Comparison of ENCODE assay signal across 1 fruit fly cellular context in the genomic region with DNA sequence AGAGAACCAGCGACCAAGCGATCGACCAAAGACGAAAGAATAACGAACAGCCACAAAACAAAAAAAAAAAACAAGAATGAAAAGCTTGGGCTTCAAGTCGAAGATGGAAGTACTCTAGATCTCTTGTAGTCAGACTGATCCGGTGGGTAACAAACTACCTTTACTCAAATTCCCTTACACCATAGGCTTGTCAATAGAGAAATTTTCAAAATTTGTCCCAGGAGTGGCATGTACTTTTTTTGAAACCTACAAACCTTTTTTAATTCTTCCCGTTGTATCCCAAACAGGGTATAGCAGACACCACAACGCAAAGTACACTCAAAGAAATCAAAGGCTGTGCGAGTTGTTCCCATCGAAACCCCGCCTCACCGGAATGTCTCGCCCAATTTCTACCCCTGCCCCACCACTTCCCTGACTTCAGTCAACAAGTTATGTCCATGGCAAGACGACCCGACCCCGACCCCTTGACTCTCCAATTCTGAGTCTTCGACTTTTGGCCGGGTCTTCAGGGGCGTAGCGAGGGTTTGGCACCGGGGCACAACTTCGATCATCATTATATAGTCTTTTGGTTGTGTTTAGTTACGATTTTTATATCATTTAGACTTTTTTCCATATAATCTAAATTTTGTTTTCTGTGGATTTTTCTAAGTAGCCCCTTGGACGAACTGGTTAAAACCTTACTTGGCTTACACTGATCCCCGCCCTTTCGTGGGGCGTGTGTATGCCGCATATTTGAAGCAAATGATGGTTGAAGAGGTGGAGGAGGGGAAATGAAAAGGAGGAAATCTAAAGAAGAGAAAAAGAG.
TF ChIP-seq lines count a peak whose summit lies in the region.

No protein-coding gene starts in this region.

TF ChIP-seq in whole organism, embryonic, 481 proteins besides CTCF, POLR2A, EP300 and RAD21 (continued from another document):
- peak; percentile 10 for TF ChIP-seq nom (GFP tag; optimal IDR thresholded peaks at IDR 0.05; lab: Kevin White, UChicago)
- TF ChIP-seq vfl (GFP tag; optimal IDR thresholded peaks at IDR 0.05; lab: Kevin White, UChicago): peak; percentile 59
- peak; percentile 8 for TF ChIP-seq Oli (tag; optimal IDR thresholded peaks at IDR 0.05; lab: Kevin White, UChicago)
- no peak for TF ChIP-seq unc-4 (GFP tag; IDR thresholded peaks at IDR 0.05; lab: Robert Waterston, UW; ENCODE audit: partially characterized antibody)
- peak; percentile 70 for TF ChIP-seq lilli (GFP tag; optimal IDR thresholded peaks at IDR 0.05; lab: Kevin White, UChicago)
- peak; percentile 33 for TF ChIP-seq pb (GFP tag; optimal IDR thresholded peaks at IDR 0.05; lab: Kevin White, UChicago)
- no peak for TF ChIP-seq esg (GFP tag; conservative IDR thresholded peaks at IDR 0.05; lab: Robert Waterston, UW)
- TF ChIP-seq dmrt99B (tag; optimal IDR thresholded peaks at IDR 0.05; lab: Kevin White, UChicago): peak; percentile 25
- TF ChIP-seq Nf-YB (GFP tag; optimal IDR thresholded peaks at IDR 0.05; lab: Kevin White, UChicago): no peak
- TF ChIP-seq CG9609 (GFP tag; optimal IDR thresholded peaks at IDR 0.05; lab: Kevin White, UChicago): peak; percentile 41
- TF ChIP-seq Dfd (GFP tag; optimal IDR thresholded peaks at IDR 0.05; lab: Kevin White, UChicago): no peak
- TF ChIP-seq MTF-1 (GFP tag; optimal IDR thresholded peaks at IDR 0.05; lab: Kevin White, UChicago; ENCODE audit: borderline replicate concordance): no peak
- TF ChIP-seq Lim3 (GFP tag; IDR thresholded peaks at IDR 0.05; lab: Robert Waterston, UW): no peak
- TF ChIP-seq CG32532 (GFP tag; IDR thresholded peaks at IDR 0.05; lab: Robert Waterston, UW): peak; percentile 60
- peak; percentile 5 for TF ChIP-seq CG1792 (GFP tag; optimal IDR thresholded peaks at IDR 0.05; lab: Kevin White, UChicago)
- no peak for TF ChIP-seq CG12942 (GFP tag; optimal IDR thresholded peaks at IDR 0.05; lab: Kevin White, UChicago)
- TF ChIP-seq HmgZ (tag; optimal IDR thresholded peaks at IDR 0.05; lab: Kevin White, UChicago): no peak
- peak; percentile 72 for TF ChIP-seq jumu (GFP tag; optimal IDR thresholded peaks at IDR 0.05; lab: Kevin White, UChicago)
- TF ChIP-seq CG17829 (tag; optimal IDR thresholded peaks at IDR 0.05; lab: Kevin White, UChicago): peak; percentile 42
- TF ChIP-seq ken (GFP tag; IDR thresholded peaks at IDR 0.05; lab: Robert Waterston, UW): peak; percentile 59; the same call in 1 of the 3 replicates
- TF ChIP-seq Vsx1 (GFP tag; optimal IDR thresholded peaks at IDR 0.05; lab: Kevin White, UChicago): peak; percentile 31
- TF ChIP-seq CG17568 (GFP tag; optimal IDR thresholded peaks at IDR 0.05; lab: Kevin White, UChicago): no peak
- no peak for TF ChIP-seq amos (GFP tag; IDR thresholded peaks at IDR 0.05; lab: Robert Waterston, UW; ENCODE audit: partially characterized antibody)
- TF ChIP-seq Ptx1 (GFP tag; IDR thresholded peaks at IDR 0.05; lab: Robert Waterston, UW): 0 out of 2 replicates have a peak, but pooled peaks have one; percentile 27
- TF ChIP-seq Hr39 (optimal IDR thresholded peaks at IDR 0.05; lab: Kevin White, UChicago): no peak
- TF ChIP-seq Elba2 (GFP tag; optimal IDR thresholded peaks at IDR 0.05; lab: Kevin White, UChicago): no peak
- peak; percentile 41 for TF ChIP-seq CG1602 (GFP tag; optimal IDR thresholded peaks at IDR 0.05; lab: Kevin White, UChicago)
- no peak for TF ChIP-seq Hmx (GFP tag; optimal IDR thresholded peaks at IDR 0.05; lab: Kevin White, UChicago)
- no peak for TF ChIP-seq CG8281 (tag; optimal IDR thresholded peaks at IDR 0.05; lab: Kevin White, UChicago)
- no peak for TF ChIP-seq CG6765 (GFP tag; optimal IDR thresholded peaks at IDR 0.05; lab: Kevin White, UChicago)
- TF ChIP-seq Gsc (GFP tag; IDR thresholded peaks at IDR 0.05; lab: Robert Waterston, UW): no peak
- no peak for TF ChIP-seq CG12236 (GFP tag; optimal IDR thresholded peaks at IDR 0.05; lab: Kevin White, UChicago)
- TF ChIP-seq Myb (GFP tag; optimal IDR thresholded peaks at IDR 0.05; lab: Kevin White, UChicago): peak; percentile 44
- peak; percentile 59 for TF ChIP-seq ind (GFP tag; optimal IDR thresholded peaks at IDR 0.05; lab: Kevin White, UChicago)
- TF ChIP-seq CG10654 (GFP tag; optimal IDR thresholded peaks at IDR 0.05; lab: Kevin White, UChicago): peak; percentile 19
- TF ChIP-seq NFAT (GFP tag; IDR thresholded peaks at IDR 0.05; lab: Robert Waterston, UW): peak; percentile 64
- no peak for TF ChIP-seq Dref (GFP tag; IDR thresholded peaks at IDR 0.05; lab: Robert Waterston, UW)
- TF ChIP-seq CG17612 (GFP tag; IDR thresholded peaks at IDR 0.05; lab: Robert Waterston, UW): no peak
- no peak for TF ChIP-seq zen2 (GFP tag; IDR thresholded peaks at IDR 0.05; lab: Robert Waterston, UW; ENCODE audit: partially characterized antibody)
- peak; percentile 51 for TF ChIP-seq bcd (GFP tag; optimal IDR thresholded peaks at IDR 0.05; lab: Kevin White, UChicago)
- TF ChIP-seq Ravus (GFP tag; IDR thresholded peaks at IDR 0.05; lab: Robert Waterston, UW): no peak
- peak; percentile 64 for TF ChIP-seq Hsf (GFP tag; optimal IDR thresholded peaks at IDR 0.05; lab: Kevin White, UChicago)
- TF ChIP-seq Eip74EF (GFP tag; optimal IDR thresholded peaks at IDR 0.05; lab: Kevin White, UChicago): no peak
- no peak for TF ChIP-seq GATAe (GFP tag; conservative IDR thresholded peaks at IDR 0.05; lab: Robert Waterston, UW)
- no peak for TF ChIP-seq Sox100B (GFP tag; optimal IDR thresholded peaks at IDR 0.05; lab: Kevin White, UChicago)
- TF ChIP-seq ATbp (GFP tag; optimal IDR thresholded peaks at IDR 0.05; lab: Kevin White, UChicago): peak; percentile 13
- peak; percentile 16 for TF ChIP-seq CG18764 (GFP tag; optimal IDR thresholded peaks at IDR 0.05; lab: Kevin White, UChicago)
- no peak for TF ChIP-seq Neu2 (GFP tag; optimal IDR thresholded peaks at IDR 0.05; lab: Kevin White, UChicago; ENCODE audit: borderline replicate concordance)
- no peak for TF ChIP-seq twi (tag; optimal IDR thresholded peaks at IDR 0.05; lab: Kevin White, UChicago)
- peak; percentile 64 for TF ChIP-seq CG17361 (GFP tag; IDR thresholded peaks at IDR 0.05; lab: Robert Waterston, UW)
- TF ChIP-seq CG17359 (tag; optimal IDR thresholded peaks at IDR 0.05; lab: Kevin White, UChicago): peak; percentile 7
- peak; percentile 31 for TF ChIP-seq tx (GFP tag; optimal IDR thresholded peaks at IDR 0.05; lab: Kevin White, UChicago)
- TF ChIP-seq ci (GFP tag; IDR thresholded peaks at IDR 0.05; lab: Robert Waterston, UW): peak; percentile 49; the same call in 1 of the 3 replicates
- TF ChIP-seq Nf-YC (tag; optimal IDR thresholded peaks at IDR 0.05; lab: Kevin White, UChicago): no peak
- TF ChIP-seq otp (GFP tag; IDR thresholded peaks at IDR 0.05; lab: Robert Waterston, UW): no peak; the same call in 2 of the 3 replicates
- no peak for TF ChIP-seq kah (GFP tag; optimal IDR thresholded peaks at IDR 0.05; lab: Kevin White, UChicago)
- peak; percentile 50 for TF ChIP-seq sqz (GFP tag; optimal IDR thresholded peaks at IDR 0.05; lab: Kevin White, UChicago)
- no peak for TF ChIP-seq nerfin-2 (GFP tag; IDR thresholded peaks at IDR 0.05; lab: Robert Waterston, UW; ENCODE audit: partially characterized antibody)
- peak; percentile 48 for TF ChIP-seq chn (GFP tag; optimal IDR thresholded peaks at IDR 0.05; lab: Kevin White, UChicago)
- no peak for TF ChIP-seq CG13287 (GFP tag; IDR thresholded peaks at IDR 0.05; lab: Robert Waterston, UW; ENCODE audit: partially characterized antibody)
- TF ChIP-seq zfh2 (GFP tag; optimal IDR thresholded peaks at IDR 0.05; lab: Kevin White, UChicago): peak; percentile 43
- TF ChIP-seq Atf3 (GFP tag; optimal IDR thresholded peaks at IDR 0.05; lab: Kevin White, UChicago): peak; percentile 18
- TF ChIP-seq fd64A (GFP tag; optimal IDR thresholded peaks at IDR 0.05; lab: Kevin White, UChicago): no peak
- TF ChIP-seq zfh1 (GFP tag; IDR thresholded peaks at IDR 0.05; lab: Robert Waterston, UW): peak; percentile 62; the same call in 1 of the 3 replicates
- TF ChIP-seq CG12071 (GFP tag; optimal IDR thresholded peaks at IDR 0.05; lab: Kevin White, UChicago): no peak
- TF ChIP-seq CG1832 (GFP tag; optimal IDR thresholded peaks at IDR 0.05; lab: Kevin White, UChicago): no peak
- peak; percentile 9; the same call in 1 of the 2 replicates for TF ChIP-seq CG31224 (GFP tag; IDR thresholded peaks at IDR 0.05; lab: Robert Waterston, UW)
- peak; percentile 62 for TF ChIP-seq CG12391 (tag; optimal IDR thresholded peaks at IDR 0.05; lab: Kevin White, UChicago)
- TF ChIP-seq Atf-2 (GFP tag; optimal IDR thresholded peaks at IDR 0.05; lab: Kevin White, UChicago): no peak
- no peak for TF ChIP-seq Optix (GFP tag; IDR thresholded peaks at IDR 0.05; lab: Robert Waterston, UW)
- TF ChIP-seq Aef1 (GFP tag; IDR thresholded peaks at IDR 0.05; lab: Robert Waterston, UW): peak; percentile 42; the same call in 2 of the 3 replicates
- TF ChIP-seq Hr78 (GFP tag; optimal IDR thresholded peaks at IDR 0.05; lab: Kevin White, UChicago): peak in 1 of 2 experiments; percentile 89
- TF ChIP-seq ap (GFP tag; IDR thresholded peaks at IDR 0.05; lab: Robert Waterston, UW): no peak
- no peak for TF ChIP-seq Scr (GFP tag; IDR thresholded peaks at IDR 0.05; lab: Robert Waterston, UW; ENCODE audit: partially characterized antibody)
- TF ChIP-seq tll (GFP tag; optimal IDR thresholded peaks at IDR 0.05; lab: Kevin White, UChicago): no peak
